Worm (Caenorhabditis elegans): ENCODE data around the gene cyp-25A1.

The cyp-25A1 gene

DNA sequence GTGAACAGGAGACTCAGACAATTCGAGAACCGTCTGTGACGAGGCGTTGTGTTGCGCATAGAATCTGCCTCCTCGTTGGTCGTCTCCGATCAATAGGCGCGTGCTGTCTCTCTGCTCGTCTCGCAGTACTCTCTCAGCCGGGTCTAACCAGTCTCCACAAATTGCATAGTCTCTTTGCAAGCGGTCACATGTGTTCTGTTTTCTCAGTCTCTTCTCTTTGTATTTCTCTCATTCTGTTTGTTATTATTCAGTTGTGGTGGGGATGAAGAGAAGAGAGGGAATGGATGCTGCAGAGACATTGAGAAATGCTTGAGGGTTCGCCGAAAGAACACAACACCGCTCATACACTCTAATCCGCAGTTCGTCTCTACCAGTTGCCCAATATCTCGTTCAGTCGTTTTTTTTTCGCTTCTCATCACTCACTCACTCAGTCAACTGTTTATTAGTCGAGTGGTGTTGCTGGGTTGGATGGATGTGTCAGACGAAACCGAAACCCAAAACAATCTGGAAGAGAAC is 31.0 kb upstream of the cyp-25A1 start:
- TF ChIP-seq ceh-14 (tag; optimal IDR thresholded peaks at IDR 0.05) (peak; percentile 31), unc-55 (GFP tag; optimal IDR thresholded peaks at IDR 0.05) (peak; percentile 99), hlh-15 (tag; optimal IDR thresholded peaks at IDR 0.05) (no peak), pha-2 (tag; optimal IDR thresholded peaks at IDR 0.05) (no peak), ceh-45 (GFP tag; IDR thresholded peaks at IDR 0.05) (no peak), hlh-13 (GFP tag; optimal IDR thresholded peaks at IDR 0.05) (no peak), ceh-48 (tag; optimal IDR thresholded peaks at IDR 0.05) (peak; percentile 76), ceh-19 (GFP tag; optimal IDR thresholded peaks at IDR 0.05) (no peak), elt-4 (tag; optimal IDR thresholded peaks at IDR 0.05) (no peak), ceh-2 (tag; optimal IDR thresholded peaks at IDR 0.05) (peak; percentile 79), sox-4 (tag; optimal IDR thresholded peaks at IDR 0.05) (peak; percentile 18), elt-2 (tag; optimal IDR thresholded peaks at IDR 0.05) (no peak), syd-9 (tag; optimal IDR thresholded peaks at IDR 0.05) (peak; percentile 51), K02D7.2 (tag; optimal IDR thresholded peaks at IDR 0.05) (no peak), pat-9 (tag; optimal IDR thresholded peaks at IDR 0.05) (peak; percentile 43), gmeb-2 (tag; optimal IDR thresholded peaks at IDR 0.05) (no peak), ztf-16 (tag; optimal IDR thresholded peaks at IDR 0.05) (no peak), pag-3 (tag; optimal IDR thresholded peaks at IDR 0.05; ENCODE audit: borderline replicate concordance) (no peak), hlh-30 (tag; optimal IDR thresholded peaks at IDR 0.05; ENCODE audit: insufficient read depth) (peak; percentile 100), dve-1 (tag; optimal IDR thresholded peaks at IDR 0.05) (peak; percentile 91), ama-1 (optimal IDR thresholded peaks at IDR 0.05) (peak; percentile 30), ets-4 (tag; optimal IDR thresholded peaks at IDR 0.05) (peak; percentile 78), sdc-2 (tag; optimal IDR thresholded peaks at IDR 0.05) (peak; percentile 53), ttx-3 (tag; optimal IDR thresholded peaks at IDR 0.05) (no peak), nhr-11 (tag; optimal IDR thresholded peaks at IDR 0.05) (no peak), ceh-18 (tag; optimal IDR thresholded peaks at IDR 0.05) (peak; percentile 96), sox-2 (GFP tag; IDR thresholded peaks at IDR 0.05) (peak; percentile 38), tbx-7 (tag; optimal IDR thresholded peaks at IDR 0.05) (peak; percentile 20), ceh-31 (tag; optimal IDR thresholded peaks at IDR 0.05) (peak; percentile 92), ref-2 (tag; optimal IDR thresholded peaks at IDR 0.05) (peak; percentile 91), pha-4 (tag; optimal IDR thresholded peaks at IDR 0.05) (no peak), rnt-1 (tag; optimal IDR thresholded peaks at IDR 0.05) (peak; percentile 96), hlh-8 (tag; optimal IDR thresholded peaks at IDR 0.05) (peak; percentile 37), fax-1 (tag; optimal IDR thresholded peaks at IDR 0.05) (peak; percentile 18), mec-3 (tag; optimal IDR thresholded peaks at IDR 0.05; ENCODE audit: borderline replicate concordance) (no peak), che-1 (tag; optimal IDR thresholded peaks at IDR 0.05) (no peak), fkh-6 (tag; optimal IDR thresholded peaks at IDR 0.05) (no peak), K09A11.1 (tag; optimal IDR thresholded peaks at IDR 0.05; ENCODE audit: insufficient read depth) (peak; percentile 71), Y22D7AL.16 (tag; optimal IDR thresholded peaks at IDR 0.05) (no peak), lin-11 (tag; optimal IDR thresholded peaks at IDR 0.05) (no peak), ahr-1 (tag; optimal IDR thresholded peaks at IDR 0.05) (no peak), ceh-6 (GFP tag; optimal IDR thresholded peaks at IDR 0.05) (no peak), dmd-4 (tag; optimal IDR thresholded peaks at IDR 0.05; ENCODE audit: borderline replicate concordance) (peak; percentile 81), odd-2 (tag; optimal IDR thresholded peaks at IDR 0.05) (no peak), pqm-1 (tag; optimal IDR thresholded peaks at IDR 0.05) (peak; percentile 13), madf-2 (tag; optimal IDR thresholded peaks at IDR 0.05) (no peak), hlh-6 (tag; optimal IDR thresholded peaks at IDR 0.05) (no peak), ceh-9 (tag; optimal IDR thresholded peaks at IDR 0.05) (no peak), T23F11.4 (GFP tag; optimal IDR thresholded peaks at IDR 0.05) (no peak), npax-4 (tag; optimal IDR thresholded peaks at IDR 0.05) (no peak), C38D4.7 (GFP tag; optimal IDR thresholded peaks at IDR 0.05) (no peak), zip-5 (tag; optimal IDR thresholded peaks at IDR 0.05) (no peak), ceh-34 (tag; optimal IDR thresholded peaks at IDR 0.05) (peak; percentile 93)

Data from whole organism, late embryonic.